Worm (Caenorhabditis elegans) whole organism, young adult: Measurements from ENCODE around the gene C56C10.9.

ENCODE experiments used
- akir-1 ChIP-seq: fragments of 200-800 bp; sonication (Bioruptor generic); optimal IDR thresholded peaks from 2 replicates; lab custom pipeline; 2018; ENCODE audit warnings: mild to moderate bottlenecking, missing genetic modification characterization, moderate library complexity, missing compliant biosample characterization
- ama-1 ChIP-seq, 3 experiments: fragments of 150-350 bp in 1 of 3; sonication (generic microtip) in 2 of 3; optimal IDR thresholded peaks; 2 replicates each; lab custom pipeline; 2014 to 2018; ENCODE audit warnings: missing biosample characterization in 2 of 3, missing genetic modification characterization in 2 of 3, missing genetic modification reagents in 2 of 3
- pha-4 ChIP-seq: fragments of 150-350 bp; sonication (generic microtip); optimal IDR thresholded peaks from 2 replicates; lab custom pipeline; 2014; ENCODE audit warnings: missing biosample characterization, missing genetic modification reagents, missing genetic modification characterization

- no peak for TF ChIP-seq akir-1 (GFP tag; lab: Kevin White, UChicago)
- no peak for TF ChIP-seq ama-1 (optimal IDR thresholded peaks at IDR 0.05; lab: Kevin White, UChicago)
- TF ChIP-seq ama-1 (GFP tag; optimal IDR thresholded peaks at IDR 0.05; lab: Kevin White, UChicago) = no peak
- no peak for TF ChIP-seq pha-4 (tag; lab: Kevin White, UChicago)
Measured at ce11 chrII:6631995-6632394, 39.8 kb upstream of the C56C10.9 start.
